Worm (Caenorhabditis elegans): Measurements from ENCODE around the gene C02F5.14.

- TF ChIP-seq nhr-6 (tag; optimal IDR thresholded peaks at IDR 0.05) = no peak
- TF ChIP-seq zag-1 (tag; optimal IDR thresholded peaks at IDR 0.05) = no peak
- TF ChIP-seq nhr-77 (tag; optimal IDR thresholded peaks at IDR 0.05) = no peak
- TF ChIP-seq unc-62 (GFP tag; optimal IDR thresholded peaks at IDR 0.05) = no peak
These were observed 48.2 kb upstream of the C02F5.14 start for ce11 chrIII:8283525-8283924.
